Worm (Caenorhabditis elegans) whole organism, midembryonic: ENCODE results near the gene K03H9.3.

ENCODE experiments used
- cog-1 ChIP-seq: sonication (generic microtip); optimal IDR thresholded peaks from 2 replicates; lab custom pipeline; 2016; ENCODE audit warnings: missing genetic modification characterization, missing compliant biosample characterization
- flt-1 ChIP-seq: fragments of 200-800 bp; sonication (Bioruptor generic); IDR thresholded peaks from 2 replicates; pipeline ENCODE4 v1.3.6; 2022; ENCODE audit warnings: missing genetic modification characterization, missing compliant biosample characterization
- med-1 ChIP-seq: sonication (generic microtip); optimal IDR thresholded peaks from 2 replicates; lab custom pipeline; 2017; ENCODE audit warnings: missing genetic modification characterization, mild to moderate bottlenecking, missing compliant biosample characterization, antibody characterized with exemption, missing genetic modification reagents; ENCODE audit not compliant: insufficient read depth
- tab-1 ChIP-seq: fragments of 200-800 bp; sonication (Bioruptor generic); IDR thresholded peaks from 2 replicates; pipeline ENCODE4 v1.3.6; 2022; ENCODE audit warnings: missing genetic modification characterization, missing compliant biosample characterization
- ztf-23 ChIP-seq: fragments of 200-800 bp; sonication (Bioruptor generic); IDR thresholded peaks from 2 replicates; pipeline ENCODE4 v1.3.6; 2022; ENCODE audit warnings: missing genetic modification reagents, missing genetic modification characterization, missing compliant biosample characterization
- ztf-29 ChIP-seq: fragments of 200-800 bp; sonication (Bioruptor generic); IDR thresholded peaks from 2 replicates; pipeline ENCODE4 v1.3.6; 2022; ENCODE audit warnings: missing genetic modification reagents, missing genetic modification characterization, missing compliant biosample characterization

DNA sequence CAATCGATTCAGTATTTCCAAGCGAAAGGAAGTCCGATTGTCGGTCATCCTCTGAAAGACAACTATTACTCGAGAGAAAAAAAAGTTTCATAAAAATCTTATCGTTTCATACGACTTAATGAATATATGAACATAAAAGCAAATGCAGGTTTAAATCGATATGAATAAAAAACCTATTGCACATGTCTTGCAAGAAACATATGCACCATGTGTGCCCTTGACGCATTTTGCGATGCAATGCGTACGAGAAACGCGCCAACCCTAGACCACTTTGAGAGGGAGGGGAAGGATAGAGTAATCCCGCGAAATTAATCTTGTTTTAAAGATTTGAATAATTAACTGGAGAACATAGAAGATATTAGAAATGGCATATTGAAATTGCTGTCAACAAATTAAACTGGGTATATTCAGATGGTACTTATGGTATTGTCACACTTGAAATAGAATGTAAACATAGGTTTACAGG is 30.5 kb downstream of the K03H9.3 start, which contains the start of gene atg-16.2:
- no peak for TF ChIP-seq ztf-29 (GFP tag; lab: Robert Waterston, UW)
- peak; percentile 39; the same call in 1 of the 2 replicates for TF ChIP-seq ztf-23 (GFP tag; lab: Robert Waterston, UW)
- no peak for TF ChIP-seq tab-1 (GFP tag; lab: Robert Waterston, UW)
- TF ChIP-seq cog-1: peak; percentile 22
- peak; percentile 24 for TF ChIP-seq med-1 (GFP tag; lab: Kevin White, UChicago)
- TF ChIP-seq flt-1 (GFP tag; lab: Robert Waterston, UW): no peak
